Worm (Caenorhabditis elegans) whole organism, L1 larva: ENCODE results near the gene Y57E12B.4.

Source experiments
- C16A3.4 ChIP-seq: fragments of 150-350 bp; optimal IDR thresholded peaks from 2 replicates; lab custom pipeline; 2014; ENCODE audit warnings: missing biosample characterization, missing genetic modification characterization
- C34B4.2 ChIP-seq: sonication (generic microtip); optimal IDR thresholded peaks from 2 replicates; lab custom pipeline; 2017; ENCODE audit warnings: mild to moderate bottlenecking, missing genetic modification characterization, missing compliant biosample characterization
- F16B12.6 ChIP-seq: fragments of 150-350 bp; optimal IDR thresholded peaks from 2 replicates; lab custom pipeline; 2014; ENCODE audit warnings: missing biosample characterization, missing genetic modification characterization
- Y116A8C.19 ChIP-seq: sonication (generic microtip); optimal IDR thresholded peaks from 2 replicates; lab custom pipeline; 2016; ENCODE audit warnings: missing compliant biosample characterization, missing genetic modification characterization, borderline replicate concordance
- alr-1 ChIP-seq: fragments of 200-800 bp; sonication (Bioruptor generic); optimal IDR thresholded peaks from 2 replicates; lab custom pipeline; 2018; ENCODE audit warnings: borderline replicate concordance, mild to moderate bottlenecking, missing genetic modification characterization, missing compliant biosample characterization
- ceh-90 ChIP-seq: sonication (generic microtip); optimal IDR thresholded peaks from 2 replicates; lab custom pipeline; 2016; ENCODE audit warnings: missing genetic modification characterization, missing compliant biosample characterization
- ces-1 ChIP-seq: fragments of 150-350 bp; optimal IDR thresholded peaks from 2 replicates; lab custom pipeline; 2014; ENCODE audit warnings: missing biosample characterization, missing genetic modification reagents, missing genetic modification characterization
- dpl-1 ChIP-seq, 3 experiments: fragments of 150-350 bp in 2 of 3; sonication (generic microtip) in 1 of 3; optimal IDR thresholded peaks; 2 replicates each; lab custom pipeline; 2014 to 2017; ENCODE audit warnings: missing biosample characterization in 3 of 3, missing genetic modification characterization in 3 of 3, missing genetic modification reagents in 3 of 3
- efl-1 ChIP-seq, 4 experiments: fragments of 150-350 bp; optimal IDR thresholded peaks in 3 of 4; peaks in 1 of 4; 1 replicate in 1 of 4; 2 replicates in 3 of 4; lab custom pipeline; 2014; ENCODE audit warnings: missing biosample characterization in 2 of 4, missing genetic modification characterization in 2 of 4, missing genetic modification reagents in 2 of 4
- efl-3 ChIP-seq: fragments of 200-800 bp; sonication (Bioruptor generic); optimal IDR thresholded peaks from 2 replicates; lab custom pipeline; 2018; ENCODE audit warnings: mild to moderate bottlenecking, missing genetic modification characterization, missing compliant biosample characterization
- elt-2 ChIP-seq: sonication (generic microtip); optimal IDR thresholded peaks from 2 replicates; lab custom pipeline; 2016; ENCODE audit warnings: missing genetic modification characterization, mild to moderate bottlenecking, inconsistent platforms, missing compliant biosample characterization, missing genetic modification reagents
- elt-3 ChIP-seq, 6 experiments: fragments of 150-350 bp in 1 of 6; sonication (generic microtip); optimal IDR thresholded peaks; 2 replicates each; lab custom pipeline; 2017 to 2018; ENCODE audit warnings: missing biosample characterization in 6 of 6, missing genetic modification characterization in 6 of 6, inconsistent platforms in 1 of 6
- fkh-8 ChIP-seq: sonication (generic microtip); optimal IDR thresholded peaks from 2 replicates; lab custom pipeline; 2016; ENCODE audit warnings: mild to moderate bottlenecking, missing genetic modification characterization, missing compliant biosample characterization
- fos-1 ChIP-seq: fragments of 150-350 bp; optimal IDR thresholded peaks from 2 replicates; lab custom pipeline; 2014; ENCODE audit warnings: missing biosample characterization, missing genetic modification characterization
- grh-1 ChIP-seq: fragments of 200-800 bp; sonication (Bioruptor generic); IDR thresholded peaks from 2 replicates; pipeline ENCODE4 v1.3.6; 2022; ENCODE audit warnings: missing genetic modification reagents, missing genetic modification characterization, missing compliant biosample characterization
- hlh-17 ChIP-seq: fragments of 200-800 bp; sonication (Bioruptor generic); optimal IDR thresholded peaks from 2 replicates; lab custom pipeline; 2018; ENCODE audit warnings: missing genetic modification characterization, mild to moderate bottlenecking, missing compliant biosample characterization, moderate library complexity, borderline replicate concordance
- hpl-2 ChIP-seq: fragments of 150-350 bp; optimal IDR thresholded peaks from 2 replicates; lab custom pipeline; 2014; ENCODE audit warnings: missing biosample characterization, missing genetic modification reagents, missing genetic modification characterization
- irx-1 ChIP-seq: sonication (generic microtip); optimal IDR thresholded peaks from 2 replicates; lab custom pipeline; 2016; ENCODE audit warnings: missing genetic modification characterization, missing compliant biosample characterization
- jun-1 ChIP-seq: fragments of 150-350 bp; optimal IDR thresholded peaks from 2 replicates; lab custom pipeline; 2014; ENCODE audit warnings: missing biosample characterization, missing genetic modification reagents, missing genetic modification characterization
- lin-14 ChIP-seq: fragments of 200-800 bp; sonication (Bioruptor generic); optimal IDR thresholded peaks from 2 replicates; lab custom pipeline; 2018; ENCODE audit warnings: mild to moderate bottlenecking, missing genetic modification characterization, moderate library complexity, missing compliant biosample characterization
- mdl-1 ChIP-seq, 2 experiments: fragments of 150-350 bp; optimal IDR thresholded peaks; 2 replicates each; lab custom pipeline; 2014 to 2017; ENCODE audit warnings: missing biosample characterization in 2 of 2, missing genetic modification characterization in 2 of 2, inconsistent platforms in 1 of 2
- nhr-28 ChIP-seq: fragments of 150-350 bp; optimal IDR thresholded peaks from 2 replicates; lab custom pipeline; 2014; ENCODE audit warnings: missing biosample characterization, missing genetic modification characterization
- nhr-71 ChIP-seq: sonication (generic microtip); optimal IDR thresholded peaks from 2 replicates; lab custom pipeline; 2016; ENCODE audit warnings: mild to moderate bottlenecking, missing genetic modification characterization, moderate library complexity, missing compliant biosample characterization
- nhr-76 ChIP-seq: sonication (generic microtip); optimal IDR thresholded peaks from 2 replicates; lab custom pipeline; 2017; ENCODE audit warnings: missing biosample characterization, missing genetic modification characterization
- nhr-77 ChIP-seq: fragments of 150-350 bp; optimal IDR thresholded peaks from 2 replicates; lab custom pipeline; 2014; ENCODE audit warnings: missing biosample characterization, missing genetic modification characterization
- nhr-85 ChIP-seq: sonication (generic microtip); peaks from one replicate; lab custom pipeline; 2016; ENCODE audit warnings: missing genetic modification characterization, inconsistent platforms, missing compliant biosample characterization
- pag-3 ChIP-seq: sonication (generic microtip); optimal IDR thresholded peaks from 2 replicates; lab custom pipeline; 2017; ENCODE audit warnings: missing genetic modification characterization, mild to moderate bottlenecking, missing compliant biosample characterization, antibody characterized with exemption, borderline replicate concordance; ENCODE audit not compliant: insufficient read depth
- pax-3 ChIP-seq: fragments of 200-800 bp; sonication (Bioruptor generic); optimal IDR thresholded peaks from 2 replicates; lab custom pipeline; 2018; ENCODE audit warnings: mild to moderate bottlenecking, missing genetic modification characterization, moderate library complexity, missing compliant biosample characterization
- snu-23 ChIP-seq: sonication (generic microtip); optimal IDR thresholded peaks from 2 replicates; lab custom pipeline; 2016; ENCODE audit warnings: missing genetic modification characterization, missing compliant biosample characterization
- sox-4 ChIP-seq: sonication (generic microtip); optimal IDR thresholded peaks from 2 replicates; lab custom pipeline; 2016; ENCODE audit warnings: missing genetic modification characterization, missing compliant biosample characterization
- swsn-7 ChIP-seq: sonication (generic microtip); optimal IDR thresholded peaks from 2 replicates; lab custom pipeline; 2016; ENCODE audit warnings: missing genetic modification characterization, missing compliant biosample characterization
- unc-62 ChIP-seq: fragments of 150-350 bp; optimal IDR thresholded peaks from 2 replicates; lab custom pipeline; 2014; ENCODE audit warnings: missing biosample characterization, missing genetic modification reagents, missing genetic modification characterization
- unc-86 ChIP-seq: sonication (generic microtip); optimal IDR thresholded peaks from 2 replicates; lab custom pipeline; 2016; ENCODE audit warnings: missing genetic modification characterization, missing compliant biosample characterization
- vab-15 ChIP-seq: sonication (generic microtip); optimal IDR thresholded peaks from 2 replicates; lab custom pipeline; 2017; ENCODE audit warnings: missing genotype, mild to moderate bottlenecking, missing genetic modification characterization, missing compliant biosample characterization
- xbp-1 ChIP-seq: sonication (generic microtip); optimal IDR thresholded peaks from 2 replicates; lab custom pipeline; 2016; ENCODE audit warnings: missing genetic modification characterization, missing compliant biosample characterization
- zag-1 ChIP-seq: fragments of 150-350 bp; optimal IDR thresholded peaks from 2 replicates; lab custom pipeline; 2014; ENCODE audit warnings: missing biosample characterization, missing genetic modification characterization
- zip-4 ChIP-seq: fragments of 200-800 bp; sonication (Bioruptor generic); optimal IDR thresholded peaks from 2 replicates; lab custom pipeline; 2018; ENCODE audit warnings: mild to moderate bottlenecking, missing genetic modification characterization, moderate library complexity, missing compliant biosample characterization
- ztf-11 ChIP-seq, 2 experiments: sonication (generic microtip); optimal IDR thresholded peaks; 2 replicates each; lab custom pipeline; 2016 to 2017; ENCODE audit warnings: missing genetic modification characterization in 2 of 2, missing biosample characterization in 1 of 2, missing compliant biosample characterization in 1 of 2

Y57E12B.4 gene

DNA sequence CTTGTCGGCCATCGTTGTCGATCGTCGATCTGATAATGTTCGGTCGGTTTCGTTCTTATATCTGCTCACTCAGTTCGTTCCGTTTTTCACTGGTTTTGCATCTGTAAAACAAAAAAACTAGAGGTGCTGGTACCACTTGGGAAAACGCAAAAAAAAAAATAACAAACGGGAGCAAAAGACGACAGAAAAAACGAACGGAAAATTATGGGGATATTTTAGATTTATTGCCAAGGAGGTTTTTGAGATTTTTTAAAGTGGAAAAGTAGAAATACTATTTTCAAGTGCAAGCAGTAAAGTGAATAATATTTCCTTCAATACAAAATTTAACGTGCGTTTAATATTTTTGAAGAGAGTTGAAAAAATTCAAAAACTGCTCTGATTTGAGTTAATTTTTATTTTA, 18.4 kb downstream of the Y57E12B.4 start, which contains the start of gene unc-68:
Gene unc-68 (minus strand): TSS at position 101 of the 400 bp plus-strand sequence.
- TF ChIP-seq snu-23 (GFP tag; lab: Kevin White, UChicago) (no peak), unc-86 (tag; lab: Kevin White, UChicago) (no peak), C34B4.2 (tag; lab: Kevin White, UChicago) (no peak), unc-62 (no peak), nhr-85 (no peak), nhr-76 (no peak), hpl-2 (no peak), fos-1 (tag; lab: Kevin White, UChicago) (no peak), pax-3 (tag; lab: Kevin White, UChicago) (no peak), nhr-71 (tag; lab: Kevin White, UChicago) (no peak)

DNA sequence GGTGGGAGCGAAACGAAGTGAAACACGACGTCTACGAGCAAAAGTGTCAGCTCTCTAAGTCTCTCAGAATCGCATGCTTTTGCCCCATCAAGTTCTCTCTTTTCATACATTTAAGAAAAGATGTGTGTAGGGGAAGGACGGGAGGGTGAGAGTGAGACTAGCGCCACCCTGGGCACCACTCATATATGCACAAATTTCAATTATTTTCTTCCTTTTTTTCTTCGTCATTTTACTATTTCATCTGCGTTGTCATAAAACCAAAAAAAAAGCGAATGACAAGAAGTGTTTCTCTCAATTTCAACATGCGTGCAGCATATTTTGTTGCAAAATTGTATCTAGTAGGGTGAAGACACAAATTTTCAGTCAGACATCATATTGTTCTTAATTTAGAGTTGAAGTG, 20.7 kb downstream of the Y57E12B.4 start:
- peak; percentile 32 for TF ChIP-seq lin-14 (GFP tag; lab: Kevin White, UChicago)
- TF ChIP-seq C16A3.4 (tag; lab: Kevin White, UChicago), result no peak
- TF ChIP-seq zip-4 (GFP tag; lab: Kevin White, UChicago), result no peak
- TF ChIP-seq fkh-8 (tag; lab: Kevin White, UChicago), result peak; percentile 16
- TF ChIP-seq, all 84 proteins: peak for 2

DNA sequence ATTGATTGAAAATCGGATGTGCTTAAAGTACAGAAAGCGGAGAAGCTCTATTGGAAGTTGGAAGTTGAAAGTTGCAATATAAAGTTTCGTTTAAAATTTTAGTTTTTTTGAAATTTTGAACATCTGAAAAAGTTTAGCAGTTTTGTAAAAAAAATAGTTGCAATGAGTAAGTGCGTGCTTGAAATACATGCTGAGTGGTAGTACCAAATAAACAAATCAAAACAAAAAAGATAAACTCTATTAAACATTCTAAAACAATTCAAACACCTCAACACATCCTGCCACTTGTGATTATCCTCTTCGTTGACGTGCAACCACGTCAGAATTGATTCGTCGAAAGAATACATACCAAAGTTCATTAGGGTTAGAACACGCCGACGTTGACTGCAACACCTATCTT, 28.1 kb downstream of the Y57E12B.4 start:
- TF ChIP-seq hlh-17 (GFP tag; lab: Kevin White, UChicago), result no peak
- no peak for TF ChIP-seq xbp-1
- TF ChIP-seq alr-1 (tag; lab: Kevin White, UChicago), result no peak
- no peak for TF ChIP-seq vab-15 (tag; lab: Kevin White, UChicago)
- no peak for TF ChIP-seq ces-1 (GFP tag; lab: Kevin White, UChicago)
- no peak for TF ChIP-seq ceh-90 (tag; lab: Kevin White, UChicago)

DNA sequence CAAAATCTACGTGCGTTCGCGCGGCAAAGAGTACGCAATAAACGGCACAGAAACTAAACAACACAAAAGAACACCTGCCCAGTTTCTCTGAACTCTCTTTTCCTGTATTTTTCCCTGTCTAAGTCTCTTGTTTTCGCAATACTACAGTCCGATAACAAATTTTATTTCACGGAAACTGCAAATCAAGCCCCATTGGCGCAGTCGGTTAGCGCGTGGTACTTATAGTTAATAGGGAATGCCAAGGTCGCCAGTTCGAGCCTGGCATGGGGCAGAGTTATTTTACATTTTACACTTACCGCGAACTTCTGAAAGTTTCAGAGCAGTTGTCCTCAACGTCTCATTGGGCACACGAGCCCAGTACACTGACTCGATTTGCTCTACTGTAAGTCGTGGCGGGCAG, 30.1 kb downstream of the Y57E12B.4 start:
- TF ChIP-seq grh-1 (GFP tag; lab: Robert Waterston, UW) (no peak), irx-1 (tag; lab: Kevin White, UChicago) (no peak), mdl-1 (tag; optimal IDR thresholded peaks at IDR 0.05; lab: Kevin White, UChicago) (no peak), nhr-28 (tag; lab: Kevin White, UChicago) (no peak), hlh-17 (GFP tag; lab: Kevin White, UChicago) (no peak), ztf-11 (tag; optimal IDR thresholded peaks at IDR 0.05; lab: Kevin White, UChicago) (no peak), Y116A8C.19 (tag; lab: Kevin White, UChicago) (no peak), jun-1 (tag; lab: Kevin White, UChicago) (no peak)

DNA sequence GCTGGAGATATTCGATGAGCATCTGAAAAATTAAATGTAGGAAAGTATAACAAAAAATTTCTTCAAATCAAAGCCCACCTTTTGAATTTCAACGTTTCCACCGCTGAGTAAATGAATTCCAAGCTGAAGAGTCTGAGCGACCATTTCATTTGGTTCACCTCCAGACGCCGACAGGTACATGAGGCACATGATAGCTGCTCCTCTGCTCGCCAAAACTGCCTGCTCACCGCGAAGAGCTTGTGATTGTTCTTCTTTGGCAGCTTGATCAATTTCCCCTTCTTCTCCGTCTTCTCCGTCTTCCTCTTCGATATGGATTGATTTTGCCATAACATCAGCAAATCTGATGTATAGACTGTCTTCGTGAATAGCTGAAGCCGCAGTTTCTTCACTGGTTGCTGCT, 40.9 kb downstream of the Y57E12B.4 start:
- TF ChIP-seq dpl-1 (GFP tag; optimal IDR thresholded peaks at IDR 0.05; lab: Kevin White, UChicago) (no peak), sox-4 (tag; lab: Kevin White, UChicago) (no peak), hpl-2 (no peak), efl-3 (no peak), nhr-77 (no peak), efl-1 (optimal IDR thresholded peaks at IDR 0.05; lab: Kevin White, UChicago) (no peak), efl-1 (GFP tag; optimal IDR thresholded peaks at IDR 0.05 in 1 of 2; lab: Kevin White, UChicago) (no peak), elt-3 (tag; optimal IDR thresholded peaks at IDR 0.05; lab: Kevin White, UChicago) (no peak), F16B12.6 (tag; lab: Kevin White, UChicago) (no peak), jun-1 (tag; lab: Kevin White, UChicago) (no peak), elt-2 (tag; lab: Kevin White, UChicago) (no peak), swsn-7 (tag; lab: Kevin White, UChicago) (no peak), pag-3 (tag; lab: Kevin White, UChicago) (no peak), nhr-85 (no peak), fos-1 (tag; lab: Kevin White, UChicago) (no peak), zag-1 (tag; lab: Kevin White, UChicago) (no peak)
